Worm (Caenorhabditis elegans) whole organism, dauer: ENCODE results near the gene tdp-1.

Experiments used
- unc-62 ChIP-seq: sonication (generic microtip); optimal IDR thresholded peaks from 2 replicates; lab custom pipeline; 2017; ENCODE audit warnings: missing biosample characterization, missing genetic modification reagents, missing genetic modification characterization

The tdp-1 gene

ce11 chrII:9021625-9022024 is 24.0 kb downstream of the tdp-1 start:
- no peak for TF ChIP-seq unc-62 (GFP tag; lab: Kevin White, UChicago)

- no peak for TF ChIP-seq unc-62 (GFP tag; lab: Kevin White, UChicago)
Measured at ce11 chrII:9024312-9024711, 26.7 kb downstream of the tdp-1 start.

ce11 chrII:9026348-9026747 is 28.7 kb downstream of the tdp-1 start:
- no peak for TF ChIP-seq unc-62 (GFP tag; lab: Kevin White, UChicago)

- TF ChIP-seq unc-62 (GFP tag; lab: Kevin White, UChicago) = no peak
Measured at ce11 chrII:9028096-9028495, 30.5 kb downstream of the tdp-1 start.

- TF ChIP-seq unc-62 (GFP tag; lab: Kevin White, UChicago) = no peak
Measured at ce11 chrII:9029218-9029672, 31.6 kb downstream of the tdp-1 start, which contains the start of gene F37B12.1. Gene F37B12.1, minus strand, starts transcription at chrII:9029268.

ce11 chrII:9031891-9032290 is 34.3 kb downstream of the tdp-1 start:
- no peak for TF ChIP-seq unc-62 (GFP tag; lab: Kevin White, UChicago)

ce11 chrII:9033034-9033433 is 35.4 kb downstream of the tdp-1 start:
- no peak for TF ChIP-seq unc-62 (GFP tag; lab: Kevin White, UChicago)

ce11 chrII:9038201-9038600 is 40.6 kb downstream of the tdp-1 start, which contains the start of gene gcs-1:
Gene gcs-1, minus strand, starts transcription at chrII:9038301.
- no peak for TF ChIP-seq unc-62 (GFP tag; lab: Kevin White, UChicago)

ce11 chrII:9038736-9039135 is 41.1 kb downstream of the tdp-1 start:
- TF ChIP-seq unc-62 (GFP tag; lab: Kevin White, UChicago) = no peak

ce11 chrII:9041306-9041705 is 43.7 kb downstream of the tdp-1 start, which contains the start of gene F37B12.3:
Gene F37B12.3, minus strand, starts transcription at chrII:9041406.
- TF ChIP-seq unc-62 (GFP tag; lab: Kevin White, UChicago) = no peak

- TF ChIP-seq unc-62 (GFP tag; lab: Kevin White, UChicago) = no peak
Measured at ce11 chrII:9042059-9042458, 44.4 kb downstream of the tdp-1 start.
